Worm (Caenorhabditis elegans) whole organism, young adult: ENCODE measurements around the gene Y41D4A.6.

Experiments
- B0019.2 ChIP-seq: fragments of 200-800 bp; sonication (Bioruptor generic); conservative IDR thresholded peaks from 2 replicates; pipeline ENCODE4 v1.3.6; 2022; ENCODE audit warnings: missing genetic modification reagents, missing genetic modification characterization, missing compliant biosample characterization
- C06A6.2 ChIP-seq: fragments of 200-800 bp; sonication (Bioruptor generic); conservative IDR thresholded peaks from 2 replicates; pipeline ENCODE4 v1.3.6; 2022; ENCODE audit warnings: missing genetic modification characterization, missing compliant biosample characterization
- C17E4.6 ChIP-seq: fragments of 200-800 bp; sonication (Bioruptor generic); IDR thresholded peaks from 2 replicates; pipeline ENCODE4 v1.3.6; 2022; ENCODE audit warnings: missing genetic modification reagents, missing genetic modification characterization, missing compliant biosample characterization
- F22D6.2 ChIP-seq: sonication (generic microtip); optimal IDR thresholded peaks from 2 replicates; lab custom pipeline; 2016; ENCODE audit warnings: mild to moderate bottlenecking, missing genetic modification characterization, missing compliant biosample characterization
- F37B4.10 ChIP-seq: fragments of 200-800 bp; sonication (Bioruptor generic); IDR thresholded peaks from 2 replicates; pipeline ENCODE4 v1.3.6; 2022; ENCODE audit warnings: missing genetic modification characterization, missing compliant biosample characterization
- F49E8.2 ChIP-seq: sonication (generic microtip); optimal IDR thresholded peaks from 3 replicates; lab custom pipeline; 2017; ENCODE audit warnings: missing genetic modification characterization, mild to moderate bottlenecking, missing compliant biosample characterization, antibody characterized with exemption, moderate library complexity; ENCODE audit not compliant: insufficient read depth
- F52B5.7 ChIP-seq: sonication (generic microtip); optimal IDR thresholded peaks from 2 replicates; lab custom pipeline; 2016; ENCODE audit warnings: mild to moderate bottlenecking, missing genetic modification characterization, missing compliant biosample characterization
- F57C9.4 ChIP-seq: sonication (generic microtip); optimal IDR thresholded peaks from 2 replicates; lab custom pipeline; 2017; ENCODE audit warnings: mild to moderate bottlenecking, missing genetic modification characterization, missing compliant biosample characterization
- T26A5.8 ChIP-seq: sonication (generic microtip); optimal IDR thresholded peaks from 2 replicates; lab custom pipeline; 2016; ENCODE audit warnings: missing genetic modification characterization, missing compliant biosample characterization
- Y53F4B.3 ChIP-seq: fragments of 200-800 bp; sonication (Bioruptor generic); IDR thresholded peaks from 2 replicates; pipeline ENCODE4 v1.3.6; 2022; ENCODE audit warnings: missing genetic modification reagents, missing genetic modification characterization, missing compliant biosample characterization
- Y95B8A.8 ChIP-seq: fragments of 200-800 bp; sonication (Bioruptor generic); IDR thresholded peaks from 2 replicates; pipeline ENCODE4 v1.3.6; 2022; ENCODE audit warnings: missing genetic modification reagents, missing genetic modification characterization, missing compliant biosample characterization
- ama-1 ChIP-seq, 3 experiments: fragments of 150-350 bp in 1 of 3; sonication (generic microtip) in 2 of 3; optimal IDR thresholded peaks; 2 replicates each; lab custom pipeline; 2014 to 2018; ENCODE audit warnings: missing biosample characterization in 2 of 3, missing genetic modification characterization in 2 of 3, missing genetic modification reagents in 2 of 3
- aptf-2 ChIP-seq: fragments of 200-800 bp; sonication (Bioruptor generic); conservative IDR thresholded peaks from 2 replicates; pipeline ENCODE4 v1.3.6; 2022; ENCODE audit warnings: missing genetic modification reagents, missing genetic modification characterization, missing compliant biosample characterization
- atf-7 ChIP-seq: sonication (generic microtip); optimal IDR thresholded peaks from 2 replicates; lab custom pipeline; 2017; ENCODE audit warnings: mild to moderate bottlenecking, missing genetic modification characterization, missing compliant biosample characterization
- attf-3 ChIP-seq: fragments of 200-800 bp; sonication (Bioruptor generic); conservative IDR thresholded peaks from 2 replicates; pipeline ENCODE4 v1.3.6; 2022; ENCODE audit warnings: missing genetic modification reagents, missing genetic modification characterization, missing compliant biosample characterization
- bed-1 ChIP-seq: fragments of 200-800 bp; sonication (Bioruptor generic); IDR thresholded peaks from 2 replicates; pipeline ENCODE4 v1.3.6; 2022; ENCODE audit warnings: missing genetic modification reagents, missing genetic modification characterization, missing compliant biosample characterization
- ceh-100 ChIP-seq: fragments of 200-800 bp; sonication (Bioruptor generic); IDR thresholded peaks from 2 replicates; pipeline ENCODE4 v1.3.6; 2022; ENCODE audit warnings: missing genetic modification reagents, missing genetic modification characterization, missing compliant biosample characterization
- ceh-40 ChIP-seq: fragments of 200-800 bp; sonication (Bioruptor generic); IDR thresholded peaks from 2 replicates; pipeline ENCODE4 v1.3.6; 2022; ENCODE audit warnings: missing genetic modification characterization, missing compliant biosample characterization
- ceh-58 ChIP-seq: fragments of 200-800 bp; sonication (Bioruptor generic); IDR thresholded peaks from 2 replicates; pipeline ENCODE4 v1.3.6; 2022; ENCODE audit warnings: missing genetic modification characterization, missing compliant biosample characterization
- egrh-3 ChIP-seq: fragments of 200-800 bp; sonication (Bioruptor generic); IDR thresholded peaks from 2 replicates; pipeline ENCODE4 v1.3.6; 2022; ENCODE audit warnings: missing genetic modification reagents, missing genetic modification characterization, missing compliant biosample characterization
- ekl-4 ChIP-seq: fragments of 200-800 bp; sonication (Bioruptor generic); IDR thresholded peaks from 2 replicates; pipeline ENCODE4 v1.3.6; 2022; ENCODE audit warnings: missing genetic modification reagents, missing genetic modification characterization, missing compliant biosample characterization
- ets-4 ChIP-seq: fragments of 200-800 bp; sonication (Bioruptor generic); optimal IDR thresholded peaks from 2 replicates; lab custom pipeline; 2018; ENCODE audit warnings: mild to moderate bottlenecking, missing genetic modification characterization, missing compliant biosample characterization
- hlh-12 ChIP-seq: sonication (generic microtip); optimal IDR thresholded peaks from 2 replicates; lab custom pipeline; 2016; ENCODE audit warnings: missing genetic modification characterization, missing compliant biosample characterization
- hlh-26 ChIP-seq: fragments of 200-800 bp; sonication (Bioruptor generic); conservative IDR thresholded peaks from 2 replicates; pipeline ENCODE4 v1.3.6; 2022; ENCODE audit warnings: missing genetic modification reagents, missing genetic modification characterization, missing compliant biosample characterization
- lin-26 ChIP-seq: fragments of 200-800 bp; sonication (Bioruptor generic); IDR thresholded peaks from 2 replicates; pipeline ENCODE4 v1.3.6; 2022; ENCODE audit warnings: missing genetic modification reagents, missing genetic modification characterization, missing compliant biosample characterization
- lin-54 ChIP-seq: fragments of 200-800 bp; sonication (Bioruptor generic); optimal IDR thresholded peaks from 2 replicates; lab custom pipeline; 2018; ENCODE audit warnings: mild to moderate bottlenecking, missing genetic modification characterization, missing compliant biosample characterization
- lir-1 ChIP-seq: fragments of 200-800 bp; sonication (Bioruptor generic); conservative IDR thresholded peaks from 2 replicates; pipeline ENCODE4 v1.3.6; 2022; ENCODE audit warnings: missing genetic modification reagents, missing genetic modification characterization, missing compliant biosample characterization
- lsl-1 ChIP-seq: fragments of 200-800 bp; sonication (Bioruptor generic); optimal IDR thresholded peaks from 2 replicates; lab custom pipeline; 2018; ENCODE audit warnings: mild to moderate bottlenecking, missing genetic modification characterization, moderate library complexity, missing compliant biosample characterization
- lsy-27 ChIP-seq: sonication (generic microtip); optimal IDR thresholded peaks from 2 replicates; lab custom pipeline; 2017; ENCODE audit warnings: missing genetic modification characterization, mild to moderate bottlenecking, missing compliant biosample characterization, antibody characterized with exemption, missing genotype, borderline replicate concordance; ENCODE audit not compliant: insufficient read depth
- madf-3 ChIP-seq: fragments of 200-800 bp; sonication (Bioruptor generic); IDR thresholded peaks from 2 replicates; pipeline ENCODE4 v1.3.6; 2022; ENCODE audit warnings: missing genetic modification reagents, missing genetic modification characterization, missing compliant biosample characterization
- madf-8 ChIP-seq: fragments of 200-800 bp; sonication (Bioruptor generic); conservative IDR thresholded peaks from 2 replicates; pipeline ENCODE4 v1.3.6; 2022; ENCODE audit warnings: missing genetic modification reagents, missing genetic modification characterization, missing compliant biosample characterization
- mcd-1 ChIP-seq: fragments of 200-800 bp; sonication (Bioruptor generic); IDR thresholded peaks from 2 replicates; pipeline ENCODE4 v1.3.6; 2022; ENCODE audit warnings: missing genetic modification reagents, missing genetic modification characterization, missing compliant biosample characterization
- mel-28 ChIP-seq: sonication (generic microtip); optimal IDR thresholded peaks from 2 replicates; lab custom pipeline; 2016; ENCODE audit warnings: borderline replicate concordance, mild to moderate bottlenecking, missing genetic modification characterization, missing compliant biosample characterization
- nfya-2 ChIP-seq: fragments of 200-800 bp; sonication (Bioruptor generic); IDR thresholded peaks from 2 replicates; pipeline ENCODE4 v1.3.6; 2022; ENCODE audit warnings: missing genetic modification reagents, missing genetic modification characterization, missing compliant biosample characterization
- nfyb-1 ChIP-seq: fragments of 200-800 bp; sonication (Bioruptor generic); IDR thresholded peaks from 2 replicates; pipeline ENCODE4 v1.3.6; 2022; ENCODE audit warnings: missing genetic modification reagents, missing genetic modification characterization, missing compliant biosample characterization
- nhr-27 ChIP-seq: fragments of 200-800 bp; sonication (Bioruptor generic); optimal IDR thresholded peaks from 2 replicates; lab custom pipeline; 2018; ENCODE audit warnings: mild to moderate bottlenecking, missing genetic modification characterization, moderate library complexity, missing compliant biosample characterization
- nhr-80 ChIP-seq: sonication (generic microtip); optimal IDR thresholded peaks from 2 replicates; lab custom pipeline; 2016; ENCODE audit warnings: missing genetic modification characterization, missing compliant biosample characterization
- repo-1 ChIP-seq: sonication (generic microtip); optimal IDR thresholded peaks from 2 replicates; lab custom pipeline; 2017; ENCODE audit warnings: mild to moderate bottlenecking, missing genetic modification characterization, missing compliant biosample characterization
- rpc-1 ChIP-seq, 2 experiments: fragments of 150-350 bp in 1 of 2; sonication (generic microtip) in 1 of 2; optimal IDR thresholded peaks; 2 replicates each; lab custom pipeline; 2014 to 2018; ENCODE audit warnings: missing biosample characterization in 1 of 2, missing genetic modification characterization in 1 of 2, missing genetic modification reagents in 1 of 2, missing genotype in 1 of 2
- sdz-38 ChIP-seq: sonication (generic microtip); optimal IDR thresholded peaks from 2 replicates; lab custom pipeline; 2016; ENCODE audit warnings: missing genotype, missing genetic modification characterization, missing compliant biosample characterization
- snpc-3.4 ChIP-seq: sonication (generic microtip); optimal IDR thresholded peaks from 2 replicates; lab custom pipeline; 2017; ENCODE audit warnings: missing genetic modification characterization, mild to moderate bottlenecking, missing compliant biosample characterization, antibody characterized with exemption, moderate library complexity, missing genotype, missing genetic modification reagents
- snpc-4 ChIP-seq, 5 experiments: fragments of 150-350 bp in 1 of 5; sonication (generic microtip) in 4 of 5; optimal IDR thresholded peaks; 2 replicates each; lab custom pipeline; 2014 to 2018; ENCODE audit warnings: missing genetic modification characterization in 5 of 5, missing biosample characterization in 3 of 5, antibody characterized with exemption in 2 of 5, mild to moderate bottlenecking in 2 of 5, missing compliant biosample characterization in 2 of 5, missing genotype in 2 of 5, moderate library complexity in 2 of 5, missing genetic modification reagents in 1 of 5
- zfh-2 ChIP-seq: fragments of 200-800 bp; sonication (Bioruptor generic); conservative IDR thresholded peaks from 2 replicates; pipeline ENCODE4 v1.3.6; 2022; ENCODE audit warnings: missing genetic modification reagents, missing genetic modification characterization, missing compliant biosample characterization
- ztf-26 ChIP-seq: sonication (generic microtip); optimal IDR thresholded peaks from 2 replicates; lab custom pipeline; 2017; ENCODE audit warnings: missing genetic modification characterization, missing compliant biosample characterization

The Y41D4A.6 gene

ce11 chrIV:1711029-1711489, 34.2 kb downstream of the Y41D4A.6 start, which contains the start of gene rpi-2 (continued):
- TF ChIP-seq C17E4.6 (peak; percentile 90), attf-3 (GFP tag; lab: Robert Waterston, UW) (peak; percentile 54; the same call in 1 of the 2 replicates), nhr-27 (peak; percentile 62), nfya-2 (GFP tag; lab: Robert Waterston, UW) (0 out of 2 replicates have a peak, but pooled peaks have one; percentile 14), lsy-27 (no peak), ceh-40 (GFP tag; lab: Robert Waterston, UW) (peak; percentile 94), ceh-100 (GFP tag; lab: Robert Waterston, UW) (peak; percentile 83), F52B5.7 (peak; percentile 97), madf-3 (GFP tag; lab: Robert Waterston, UW) (peak; percentile 93), snpc-4 (GFP tag; optimal IDR thresholded peaks at IDR 0.05; lab: Kevin White, UChicago) (no peak), snpc-4 (tag; optimal IDR thresholded peaks at IDR 0.05; lab: Kevin White, UChicago) (peak in 3 of 4 experiments; percentile 48 to 61 (median 56)), nfyb-1 (peak; percentile 90), F49E8.2 (tag; lab: Kevin White, UChicago) (peak; percentile 96), repo-1 (tag; lab: Kevin White, UChicago) (peak; percentile 83), ama-1 (optimal IDR thresholded peaks at IDR 0.05; lab: Kevin White, UChicago) (no peak), ama-1 (GFP tag; optimal IDR thresholded peaks at IDR 0.05; lab: Kevin White, UChicago) (peak; percentile 49 to 50), madf-8 (GFP tag; lab: Robert Waterston, UW) (peak; percentile 51), Y53F4B.3 (GFP tag; lab: Robert Waterston, UW) (peak; percentile 58), Y95B8A.8 (peak; percentile 92), bed-1 (peak; percentile 85; the same call in 1 of the 2 replicates), F57C9.4 (tag; lab: Kevin White, UChicago) (no peak), lir-1 (no peak), ets-4 (GFP tag; lab: Kevin White, UChicago) (peak; percentile 34), nhr-80 (tag; lab: Kevin White, UChicago) (no peak), T26A5.8 (peak; percentile 88), lsl-1 (peak; percentile 68), sdz-38 (no peak), snpc-3.4 (tag; lab: Kevin White, UChicago) (peak; percentile 87), aptf-2 (0 out of 2 replicates have a peak, but pooled peaks have one; percentile 41), hlh-12 (tag; lab: Kevin White, UChicago) (no peak), ceh-58 (GFP tag; lab: Robert Waterston, UW) (peak; percentile 97; the same call in 1 of the 2 replicates), B0019.2 (GFP tag; lab: Robert Waterston, UW) (no peak), hlh-26 (GFP tag; lab: Robert Waterston, UW) (0 out of 2 replicates have a peak, but pooled peaks have one; percentile 70), ztf-26 (peak; percentile 15), ekl-4 (GFP tag; lab: Robert Waterston, UW) (peak; percentile 96), rpc-1 (optimal IDR thresholded peaks at IDR 0.05; lab: Kevin White, UChicago) (no peak), rpc-1 (tag; optimal IDR thresholded peaks at IDR 0.05; lab: Kevin White, UChicago) (no peak), atf-7 (peak; percentile 78), mcd-1 (peak; percentile 86), mel-28 (tag; lab: Kevin White, UChicago) (no peak)

ce11 chrIV:1710535-1710934, 34.8 kb downstream of the Y41D4A.6 start:
- peak; percentile 82 for TF ChIP-seq zfh-2 (GFP tag; lab: Robert Waterston, UW)
- peak; percentile 72; the same call in 1 of the 2 replicates for TF ChIP-seq lin-26
- no peak for TF ChIP-seq F37B4.10 (GFP tag; lab: Robert Waterston, UW)
- no peak for TF ChIP-seq F22D6.2 (tag; lab: Kevin White, UChicago)
- TF ChIP-seq egrh-3 (GFP tag; lab: Robert Waterston, UW) = peak; percentile 89
- TF ChIP-seq lin-54 (GFP tag; lab: Kevin White, UChicago) = peak; percentile 24
- TF ChIP-seq C06A6.2 = no peak
- TF ChIP-seq, all 124 proteins: peak for 4
